Fruit fly (Drosophila melanogaster) whole organism, embryonic: ENCODE measurements around the gene Sar1.

Experiments
- B-H2 ChIP-seq: fragments of 200-800 bp; sonication (Bioruptor generic); optimal IDR thresholded peaks from 2 replicates; lab custom pipeline; 2018; ENCODE audit warnings: missing biosample characterization, mild to moderate bottlenecking, missing genetic modification characterization
- CG10543 ChIP-seq: fragments of 200-800 bp; sonication (Bioruptor generic); optimal IDR thresholded peaks from 3 replicates; lab custom pipeline; 2017; ENCODE audit warnings: missing biosample characterization, mild to moderate bottlenecking, missing genetic modification characterization, moderate library complexity
- CG10959 ChIP-seq: fragments of 200-800 bp; sonication (Bioruptor generic); IDR thresholded peaks from 2 replicates; pipeline ENCODE4 v1.3.6; 2022; ENCODE audit warnings: missing biosample characterization, missing genetic modification characterization
- CG11560 ChIP-seq: fragments of 200-800 bp; sonication (Bioruptor generic); IDR thresholded peaks from 3 replicates; pipeline ENCODE4 v1.3.6; 2022; ENCODE audit warnings: missing biosample characterization, missing genetic modification characterization
- CG12155 ChIP-seq: fragments of 200-800 bp; sonication (Bioruptor generic); optimal IDR thresholded peaks from 3 replicates; lab custom pipeline; 2016; ENCODE audit warnings: missing biosample characterization, missing genetic modification characterization
- CG1233 ChIP-seq: fragments of 200-800 bp; sonication (Bioruptor generic); optimal IDR thresholded peaks from 4 replicates; lab custom pipeline; 2018; ENCODE audit warnings: missing biosample characterization, mild to moderate bottlenecking, missing genetic modification characterization
- CG13424 ChIP-seq: fragments of 200-800 bp; sonication (Bioruptor generic); optimal IDR thresholded peaks from 2 replicates; lab custom pipeline; 2019; ENCODE audit warnings: missing biosample characterization, mild to moderate bottlenecking, missing genetic modification characterization, moderate library complexity
- CG13624 ChIP-seq: fragments of 200-800 bp; sonication (Bioruptor generic); optimal IDR thresholded peaks from 2 replicates; lab custom pipeline; 2016; ENCODE audit warnings: missing biosample characterization, missing genetic modification characterization
- CG13894 ChIP-seq: fragments of 200-800 bp; sonication (Bioruptor generic); optimal IDR thresholded peaks from 3 replicates; lab custom pipeline; 2018; ENCODE audit warnings: missing biosample characterization, mild to moderate bottlenecking, missing genetic modification characterization, moderate library complexity
- CG15073 ChIP-seq: fragments of 200-800 bp; sonication (Bioruptor generic); optimal IDR thresholded peaks from 2 replicates; lab custom pipeline; 2016; ENCODE audit warnings: missing biosample characterization, missing genetic modification characterization
- CG15479 ChIP-seq: fragments of 200-800 bp; sonication (Bioruptor generic); optimal IDR thresholded peaks from 3 replicates; lab custom pipeline; 2019; ENCODE audit warnings: missing biosample characterization, mild to moderate bottlenecking, missing genetic modification characterization, moderate library complexity
- CG16779 ChIP-seq: fragments of 200-800 bp; sonication (Bioruptor generic); IDR thresholded peaks from 2 replicates; pipeline ENCODE4 v1.3.6; 2022; ENCODE audit warnings: missing biosample characterization, missing genetic modification characterization
- CG17829 ChIP-seq: fragments of 200-800 bp; optimal IDR thresholded peaks from 2 replicates; lab custom pipeline; 2019; ENCODE audit warnings: missing biosample characterization, mild to moderate bottlenecking, missing genetic modification characterization, moderate library complexity
- CG30403 ChIP-seq: fragments of 200-800 bp; sonication (Bioruptor generic); optimal IDR thresholded peaks from 3 replicates; lab custom pipeline; 2016; ENCODE audit warnings: missing biosample characterization, missing genetic modification characterization
- CG31441 ChIP-seq: fragments of 200-800 bp; sonication (Bioruptor generic); IDR thresholded peaks from 2 replicates; pipeline ENCODE4 v1.3.6; 2022; ENCODE audit warnings: missing biosample characterization, missing genetic modification characterization
- CG34224 ChIP-seq: fragments of 200-800 bp; sonication (Bioruptor generic); IDR thresholded peaks from 3 replicates; pipeline ENCODE4 v1.3.6; 2022; ENCODE audit warnings: missing biosample characterization, missing genetic modification characterization; ENCODE audit not compliant: partially characterized antibody
- CG4360 ChIP-seq: fragments of 200-800 bp; sonication (Bioruptor generic); IDR thresholded peaks from 2 replicates; pipeline ENCODE4 v1.3.6; 2022; ENCODE audit warnings: missing biosample characterization, missing genetic modification characterization
- CG43689 ChIP-seq: fragments of 200-800 bp; sonication (Bioruptor generic); IDR thresholded peaks from 2 replicates; pipeline ENCODE4 v1.3.6; 2022; ENCODE audit warnings: missing biosample characterization, missing genetic modification characterization
- CG4730 ChIP-seq: fragments of 200-800 bp; sonication (Bioruptor generic); IDR thresholded peaks from 2 replicates; pipeline ENCODE4 v1.3.6; 2022; ENCODE audit warnings: missing biosample characterization, missing genetic modification characterization
- CG9215 ChIP-seq: fragments of 200-800 bp; sonication (Bioruptor generic); IDR thresholded peaks from 2 replicates; pipeline ENCODE4 v1.3.6; 2022; ENCODE audit warnings: missing biosample characterization, missing genetic modification characterization
- Dbx ChIP-seq: fragments of 200-800 bp; sonication (Bioruptor generic); IDR thresholded peaks from 3 replicates; pipeline ENCODE4 v1.3.6; 2022; ENCODE audit warnings: missing biosample characterization, missing genetic modification characterization
- Deaf1 ChIP-seq: fragments of 200-800 bp; optimal IDR thresholded peaks from 3 replicates; lab custom pipeline; 2019; ENCODE audit warnings: missing biosample characterization, mild to moderate bottlenecking, missing genetic modification characterization, moderate library complexity
- Eip74EF ChIP-seq, 2 experiments: fragments of 200-800 bp in 1 of 2; fragments of >200 bp in 1 of 2; sonication (Bioruptor generic) in 1 of 2; optimal IDR thresholded peaks; 2 replicates each; lab custom pipeline; 2017 to 2019; ENCODE audit warnings: missing biosample characterization in 2 of 2, missing genetic modification characterization in 2 of 2, mild to moderate bottlenecking in 1 of 2, moderate library complexity in 1 of 2
- Elba2 ChIP-seq: fragments of 200-800 bp; sonication (Bioruptor generic); optimal IDR thresholded peaks from 3 replicates; lab custom pipeline; 2016; ENCODE audit warnings: missing biosample characterization, missing genetic modification characterization
- Gsc ChIP-seq: fragments of 200-800 bp; sonication (Bioruptor generic); IDR thresholded peaks from 2 replicates; pipeline ENCODE4 v1.3.6; 2022; ENCODE audit warnings: missing biosample characterization, missing genetic modification characterization
- HLH54F ChIP-seq: fragments of 200-800 bp; sonication (Bioruptor generic); optimal IDR thresholded peaks from 3 replicates; lab custom pipeline; 2016; ENCODE audit warnings: missing biosample characterization, missing genetic modification characterization
- NfI ChIP-seq: fragments of 200-800 bp; sonication (Bioruptor generic); optimal IDR thresholded peaks from 3 replicates; lab custom pipeline; 2018; ENCODE audit warnings: missing biosample characterization, mild to moderate bottlenecking, missing genetic modification characterization, moderate library complexity
- Ptx1 ChIP-seq: fragments of 200-800 bp; sonication (Bioruptor generic); IDR thresholded peaks from 2 replicates; pipeline ENCODE4 v1.3.6; 2022; ENCODE audit warnings: missing biosample characterization, missing genetic modification characterization
- Ravus ChIP-seq: fragments of 200-800 bp; sonication (Bioruptor generic); IDR thresholded peaks from 2 replicates; pipeline ENCODE4 v1.3.6; 2022; ENCODE audit warnings: missing biosample characterization, missing genetic modification characterization
- Six4 ChIP-seq: fragments of 200-800 bp; sonication (Bioruptor generic); optimal IDR thresholded peaks from 2 replicates; lab custom pipeline; 2016; ENCODE audit warnings: missing biosample characterization, missing genetic modification characterization
- amos ChIP-seq: fragments of 200-800 bp; sonication (Bioruptor generic); IDR thresholded peaks from 2 replicates; pipeline ENCODE4 v1.3.6; 2022; ENCODE audit warnings: missing biosample characterization, missing genetic modification characterization; ENCODE audit not compliant: partially characterized antibody
- cas ChIP-seq: fragments of 200-800 bp; sonication (Bioruptor generic); IDR thresholded peaks from 2 replicates; pipeline ENCODE4 v1.3.6; 2022; ENCODE audit warnings: missing biosample characterization, missing genetic modification characterization
- cwo ChIP-seq: fragments of 200-800 bp; sonication (Bioruptor generic); optimal IDR thresholded peaks from 3 replicates; lab custom pipeline; 2017; ENCODE audit warnings: missing biosample characterization, missing genetic modification characterization, mild to moderate bottlenecking, moderate library complexity, missing genetic modification reagents
- danr ChIP-seq: fragments of 200-800 bp; sonication (Bioruptor generic); IDR thresholded peaks from 2 replicates; pipeline ENCODE4 v1.3.6; 2022; ENCODE audit warnings: missing biosample characterization, missing genetic modification characterization
- gfzf ChIP-seq: fragments of 200-800 bp; sonication (Bioruptor generic); optimal IDR thresholded peaks from 2 replicates; lab custom pipeline; 2016; ENCODE audit warnings: missing biosample characterization, mild to moderate bottlenecking, missing genetic modification characterization, moderate library complexity
- odd ChIP-seq: fragments of 200-800 bp; sonication (Bioruptor generic); optimal IDR thresholded peaks from 2 replicates; lab custom pipeline; 2017; ENCODE audit warnings: missing biosample characterization, mild to moderate bottlenecking, missing genetic modification characterization
- pita ChIP-seq: fragments of 200-800 bp; sonication (Bioruptor generic); optimal IDR thresholded peaks from 2 replicates; lab custom pipeline; 2017; ENCODE audit warnings: missing biosample characterization, mild to moderate bottlenecking, missing genetic modification characterization
- pnt ChIP-seq: fragments of 200-800 bp; sonication (Bioruptor generic); optimal IDR thresholded peaks from 3 replicates; lab custom pipeline; 2016; ENCODE audit warnings: missing biosample characterization, missing genetic modification characterization
- sqz ChIP-seq: fragments of 200-800 bp; sonication (Bioruptor generic); optimal IDR thresholded peaks from 3 replicates; lab custom pipeline; 2018; ENCODE audit warnings: missing biosample characterization, mild to moderate bottlenecking, missing genetic modification characterization
- sug ChIP-seq: fragments of 200-800 bp; optimal IDR thresholded peaks from 2 replicates; lab custom pipeline; 2019; ENCODE audit warnings: missing biosample characterization, mild to moderate bottlenecking, missing genetic modification characterization, moderate library complexity
- wdn ChIP-seq: fragments of 200-800 bp; sonication (Bioruptor generic); IDR thresholded peaks from 2 replicates; pipeline ENCODE4 v1.3.6; 2022; ENCODE audit warnings: missing biosample characterization, missing genetic modification characterization
- zen ChIP-seq: fragments of 200-800 bp; sonication (Bioruptor generic); optimal IDR thresholded peaks from 3 replicates; lab custom pipeline; 2018; ENCODE audit warnings: missing biosample characterization, mild to moderate bottlenecking, missing genetic modification characterization, moderate library complexity

The Sar1 gene

dm6 chr3R:22389614-22390013 lies 33.1 kb downstream of the Sar1 start, which contains the start of the genes CAH8 and CG7059 (continued):
- TF ChIP-seq danr (GFP tag; lab: Robert Waterston, UW): no peak
- no peak for TF ChIP-seq pita
- no peak for TF ChIP-seq B-H2 (GFP tag; lab: Kevin White, UChicago)
- TF ChIP-seq CG10959: no peak
- no peak for TF ChIP-seq Ptx1 (GFP tag; lab: Robert Waterston, UW)
- TF ChIP-seq CG12155 (GFP tag; lab: Kevin White, UChicago): no peak
- TF ChIP-seq gfzf (GFP tag; lab: Kevin White, UChicago): no peak
- TF ChIP-seq CG4360 (GFP tag; lab: Robert Waterston, UW): peak; percentile 37; the same call in 1 of the 2 replicates
- no peak for TF ChIP-seq CG30403 (GFP tag; lab: Kevin White, UChicago)
- no peak for TF ChIP-seq Ravus (GFP tag; lab: Robert Waterston, UW)
- no peak for TF ChIP-seq HLH54F (GFP tag; lab: Kevin White, UChicago)
- no peak for TF ChIP-seq Eip74EF (GFP tag; optimal IDR thresholded peaks at IDR 0.05; lab: Kevin White, UChicago)
- TF ChIP-seq Elba2 (GFP tag; lab: Kevin White, UChicago): peak; percentile 59
- no peak for TF ChIP-seq CG16779 (GFP tag; lab: Robert Waterston, UW)
- no peak for TF ChIP-seq pnt (GFP tag; lab: Kevin White, UChicago)
- TF ChIP-seq zen: no peak
- TF ChIP-seq CG31441 (GFP tag; lab: Robert Waterston, UW): no peak
- no peak for TF ChIP-seq CG9215
- TF ChIP-seq CG1233: no peak
- TF ChIP-seq sqz (GFP tag; lab: Kevin White, UChicago): no peak
- no peak for TF ChIP-seq Six4 (GFP tag; lab: Kevin White, UChicago)

dm6 chr3R:22390109-22390508 lies 33.6 kb downstream of the Sar1 start:
- TF ChIP-seq CG13894 (tag; lab: Kevin White, UChicago) (peak; percentile 92), CG17829 (tag; lab: Kevin White, UChicago) (no peak), wdn (no peak), CG15073 (GFP tag; lab: Kevin White, UChicago) (no peak), CG15479 (peak; percentile 33), Deaf1 (tag; lab: Kevin White, UChicago) (peak; percentile 37), CG34224 (GFP tag; lab: Robert Waterston, UW) (peak; percentile 37; the same call in 1 of the 3 replicates), CG11560 (tag; lab: Robert Waterston, UW) (no peak), amos (GFP tag; lab: Robert Waterston, UW) (no peak), CG10543 (GFP tag; lab: Kevin White, UChicago) (peak; percentile 3), cwo (GFP tag; lab: Kevin White, UChicago) (no peak), sug (tag; lab: Kevin White, UChicago) (no peak), Dbx (GFP tag; lab: Robert Waterston, UW) (no peak)

dm6 chr3R:22394004-22394403 lies 37.5 kb downstream of the Sar1 start, which contains the start of gene CG13857:
Gene CG13857 (minus strand): TSS chr3R:22394104.
- TF ChIP-seq CG4730 (no peak), NfI (GFP tag; lab: Kevin White, UChicago) (no peak), Gsc (GFP tag; lab: Robert Waterston, UW) (no peak), CG13624 (no peak), CG43689 (no peak), odd (GFP tag; lab: Kevin White, UChicago) (no peak), CG13424 (no peak), cas (GFP tag; lab: Robert Waterston, UW) (no peak)
